Fruit fly (Drosophila melanogaster): ENCODE data around the gene G9a.

Gene G9a

DNA sequence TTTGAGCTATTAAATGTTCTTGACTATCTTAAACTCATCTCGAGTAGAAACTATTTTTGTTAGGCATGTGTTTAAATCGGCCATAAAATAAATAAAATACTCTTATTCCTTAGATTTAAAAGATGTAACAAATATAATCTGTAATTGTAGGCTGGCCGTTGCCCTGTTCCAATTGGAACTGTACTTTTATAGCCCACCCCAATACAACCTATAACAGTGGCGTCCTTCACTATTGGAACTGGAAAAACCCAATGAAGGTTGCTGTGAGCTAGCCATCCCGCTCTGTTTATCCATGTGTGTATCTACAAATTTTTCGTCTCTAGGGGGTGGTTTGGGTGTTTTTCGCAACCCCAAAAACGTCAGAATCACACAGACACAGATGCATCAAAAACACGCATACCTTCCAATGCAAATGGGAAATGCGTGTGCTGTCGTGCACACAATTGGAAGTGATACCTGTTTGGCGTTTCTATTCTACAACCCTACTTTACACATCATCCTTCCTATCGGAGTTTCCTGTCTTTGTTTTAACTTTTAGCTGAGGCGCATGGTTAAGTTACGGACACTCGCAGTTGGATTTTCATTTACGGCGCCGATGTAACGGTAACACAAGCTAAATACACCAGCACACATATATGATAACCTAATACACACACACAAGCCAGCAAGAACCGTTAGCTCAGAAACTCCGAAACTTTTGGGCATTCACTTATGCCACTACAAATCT is 32.8 kb downstream of the G9a start (continued):
- TF ChIP-seq maf-S (GFP tag; optimal IDR thresholded peaks at IDR 0.05) (no peak), fd96Cb (tag; optimal IDR thresholded peaks at IDR 0.05) (no peak), ATbp (GFP tag; optimal IDR thresholded peaks at IDR 0.05) (peak; percentile 7), hkb (optimal IDR thresholded peaks at IDR 0.05) (no peak), hkb (GFP tag; IDR thresholded peaks at IDR 0.05) (no peak), CG10209 (GFP tag; optimal IDR thresholded peaks at IDR 0.05) (peak; percentile 8), sens (GFP tag) (peak; percentile 78), CG13894 (tag; optimal IDR thresholded peaks at IDR 0.05) (peak; percentile 30), CG1602 (GFP tag; optimal IDR thresholded peaks at IDR 0.05) (no peak), ewg (GFP tag; optimal IDR thresholded peaks at IDR 0.05) (peak; percentile 27), Elba2 (GFP tag; optimal IDR thresholded peaks at IDR 0.05) (peak; percentile 75), pros (GFP tag; optimal IDR thresholded peaks at IDR 0.05) (peak; percentile 54), dmrt99B (tag; optimal IDR thresholded peaks at IDR 0.05) (peak; percentile 33), Poxn (GFP tag; IDR thresholded peaks at IDR 0.05) (no peak), D19A (tag; optimal IDR thresholded peaks at IDR 0.05) (peak; percentile 19), CG2120 (GFP tag; optimal IDR thresholded peaks at IDR 0.05) (peak; percentile 42), CG10321 (GFP tag; IDR thresholded peaks at IDR 0.05) (peak; percentile 78), ERR (GFP tag; optimal IDR thresholded peaks at IDR 0.05) (no peak), CG32767 (GFP tag; IDR thresholded peaks at IDR 0.05) (peak; percentile 68; the same call in 1 of the 2 replicates), cwo (GFP tag; optimal IDR thresholded peaks at IDR 0.05) (no peak)

DNA sequence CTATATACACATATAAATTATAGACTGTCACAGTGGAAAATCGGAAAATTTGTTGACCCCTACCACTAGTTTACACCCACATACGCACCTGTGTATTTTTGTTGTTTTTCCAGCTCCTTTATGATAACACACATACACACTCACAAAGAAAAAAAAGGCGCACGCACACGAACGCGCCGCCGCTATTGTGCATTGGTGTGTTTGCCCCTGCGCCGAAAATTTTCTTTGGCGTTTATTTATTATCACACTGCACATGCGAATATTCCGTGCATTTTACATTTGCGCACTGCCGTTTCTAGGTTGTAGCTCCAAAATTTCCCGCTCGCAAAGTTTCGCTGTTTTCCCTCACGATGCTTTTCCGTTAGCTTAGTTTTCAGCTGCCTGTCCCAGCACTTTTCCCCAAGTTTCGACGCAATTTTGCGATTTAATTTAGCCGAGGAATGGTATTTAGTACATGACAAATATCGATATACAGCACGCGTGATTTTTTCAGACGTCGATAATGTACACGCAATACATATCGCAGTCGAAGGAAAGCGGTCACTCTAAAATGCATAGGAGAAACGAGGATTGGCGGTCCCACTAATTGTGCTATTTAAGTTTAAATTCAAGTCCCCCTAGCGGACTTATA is 33.4 kb downstream of the G9a start, which contains the start of the genes CG3777 and ewg:
TSS of gene CG3777 (plus strand) at position 607 of the 631 bp plus-strand sequence.
TSS of gene ewg (minus strand) at position 622 of the 631 bp plus-strand sequence.
- TF ChIP-seq CG10274 (GFP tag; optimal IDR thresholded peaks at IDR 0.05) = no peak
- TF ChIP-seq CG6654 (GFP tag; optimal IDR thresholded peaks at IDR 0.05) = no peak
- TF ChIP-seq CG5245 (GFP tag; optimal IDR thresholded peaks at IDR 0.05) = no peak
- no peak for TF ChIP-seq h (optimal IDR thresholded peaks at IDR 0.05)
- TF ChIP-seq Myb (GFP tag; optimal IDR thresholded peaks at IDR 0.05) = peak; percentile 63
- no peak for TF ChIP-seq CG1792 (GFP tag; optimal IDR thresholded peaks at IDR 0.05)
- TF ChIP-seq Six4 (GFP tag; optimal IDR thresholded peaks at IDR 0.05) = no peak
- no peak for TF ChIP-seq Dip3 (GFP tag; optimal IDR thresholded peaks at IDR 0.05)
- TF ChIP-seq chn (GFP tag; optimal IDR thresholded peaks at IDR 0.05) = no peak
- no peak for TF ChIP-seq CG10565 (GFP tag; optimal IDR thresholded peaks at IDR 0.05)
- no peak for TF ChIP-seq gce (GFP tag; IDR thresholded peaks at IDR 0.05)
- no peak for TF ChIP-seq CG11560 (tag; IDR thresholded peaks at IDR 0.05)
- TF ChIP-seq sug (tag; optimal IDR thresholded peaks at IDR 0.05) = peak; percentile 21
- no peak for TF ChIP-seq repo (GFP tag; optimal IDR thresholded peaks at IDR 0.05)
- no peak for TF ChIP-seq luna (GFP tag; optimal IDR thresholded peaks at IDR 0.05)
- no peak for TF ChIP-seq NC2β (GFP tag; optimal IDR thresholded peaks at IDR 0.05)
- peak; percentile 99 for TF ChIP-seq Opbp (GFP tag; IDR thresholded peaks at IDR 0.05; ENCODE audit: partially characterized antibody)
- TF ChIP-seq CG32767 (GFP tag; IDR thresholded peaks at IDR 0.05) = no peak
- no peak for TF ChIP-seq Xrp1 (GFP tag; IDR thresholded peaks at IDR 0.05)
- no peak for TF ChIP-seq dati (GFP tag; IDR thresholded peaks at IDR 0.05)
- TF ChIP-seq pum (GFP tag; optimal IDR thresholded peaks at IDR 0.05) = no peak
- TF ChIP-seq CG12391 (tag; optimal IDR thresholded peaks at IDR 0.05) = peak; percentile 32
- TF ChIP-seq Hmr (GFP tag; optimal IDR thresholded peaks at IDR 0.05) = peak; percentile 35
- TF ChIP-seq CG12659 (GFP tag; optimal IDR thresholded peaks at IDR 0.05) = peak; percentile 70
- TF ChIP-seq CG16813 (GFP tag; IDR thresholded peaks at IDR 0.05; ENCODE audit: partially characterized antibody) = peak; percentile 97
- TF ChIP-seq E2f1 (GFP tag; IDR thresholded peaks at IDR 0.05) = no peak
- TF ChIP-seq emc (GFP tag; optimal IDR thresholded peaks at IDR 0.05) = no peak
- peak; percentile 76 for TF ChIP-seq CG17186 (GFP tag; optimal IDR thresholded peaks at IDR 0.05)
- TF ChIP-seq psq (GFP tag; optimal IDR thresholded peaks at IDR 0.05) = no peak
- peak; percentile 30 for TF ChIP-seq CG2712 (tag; optimal IDR thresholded peaks at IDR 0.05)
- TF ChIP-seq nau (GFP tag; optimal IDR thresholded peaks at IDR 0.05) = no peak
